Worm (Caenorhabditis elegans): Measurements from ENCODE around the gene Y53F4B.25.

- TF ChIP-seq daf-8 (GFP tag; IDR thresholded peaks at IDR 0.05) = no peak
- no peak for TF ChIP-seq jun-1 (tag; optimal IDR thresholded peaks at IDR 0.05)
- TF ChIP-seq ceh-82 (tag; optimal IDR thresholded peaks at IDR 0.05) = no peak
These were observed 16.2 kb upstream of the Y53F4B.25 start, which contains the start of gene arp-1 for ce11 chrII:15119537-15120360.

Measured in whole organism, L4 larva.